Worm (Caenorhabditis elegans) whole organism, young adult: ENCODE results near the gene Y56A3A.22.

Source experiments
- F10E7.11 ChIP-seq: sonication (generic microtip); optimal IDR thresholded peaks from 2 replicates; lab custom pipeline; 2017; ENCODE audit warnings: mild to moderate bottlenecking, missing genetic modification characterization, moderate library complexity, missing compliant biosample characterization
- lsy-27 ChIP-seq: sonication (generic microtip); optimal IDR thresholded peaks from 2 replicates; lab custom pipeline; 2017; ENCODE audit warnings: missing genetic modification characterization, mild to moderate bottlenecking, missing compliant biosample characterization, antibody characterized with exemption, missing genotype, borderline replicate concordance; ENCODE audit not compliant: insufficient read depth

ce11 chrIII:11896652-11897051 is 24.8 kb upstream of the Y56A3A.22 start:
- TF ChIP-seq F10E7.11 (tag; lab: Kevin White, UChicago): no peak
- no peak for TF ChIP-seq lsy-27
